Fruit fly (Drosophila melanogaster) whole organism, embryonic: ENCODE data around the gene MICAL-like.

Experiments
- Antp ChIP-seq: fragments of 200-800 bp; sonication (Bioruptor generic); optimal IDR thresholded peaks from 3 replicates; lab custom pipeline; 2016; ENCODE audit warnings: missing biosample characterization, missing genetic modification characterization
- Asciz ChIP-seq: fragments of 200-800 bp; sonication (Bioruptor generic); optimal IDR thresholded peaks from 2 replicates; lab custom pipeline; 2017; ENCODE audit warnings: missing biosample characterization, mild to moderate bottlenecking, missing genetic modification characterization, missing genetic modification reagents
- BtbVII ChIP-seq: fragments of 200-800 bp; sonication (Bioruptor generic); optimal IDR thresholded peaks from 3 replicates; lab custom pipeline; 2017; ENCODE audit warnings: missing biosample characterization, mild to moderate bottlenecking, missing genetic modification characterization
- C15 ChIP-seq: fragments of 200-800 bp; sonication (Bioruptor generic); IDR thresholded peaks from 3 replicates; pipeline ENCODE4 v1.3.6; 2022; ENCODE audit warnings: missing biosample characterization, missing genetic modification characterization
- CG10274 ChIP-seq: fragments of 200-800 bp; sonication (Bioruptor generic); optimal IDR thresholded peaks from 3 replicates; lab custom pipeline; 2017; ENCODE audit warnings: missing biosample characterization, mild to moderate bottlenecking, missing genetic modification characterization
- CG10462 ChIP-seq: fragments of 200-800 bp; sonication (Bioruptor generic); optimal IDR thresholded peaks from 2 replicates; lab custom pipeline; 2016; ENCODE audit warnings: missing biosample characterization, missing genetic modification characterization
- CG12236 ChIP-seq: fragments of 200-800 bp; sonication (Bioruptor generic); optimal IDR thresholded peaks from 2 replicates; lab custom pipeline; 2016; ENCODE audit warnings: missing biosample characterization, missing genetic modification characterization
- CG13894 ChIP-seq: fragments of 200-800 bp; sonication (Bioruptor generic); optimal IDR thresholded peaks from 3 replicates; lab custom pipeline; 2018; ENCODE audit warnings: missing biosample characterization, mild to moderate bottlenecking, missing genetic modification characterization, moderate library complexity
- CG14441 ChIP-seq: fragments of 200-800 bp; sonication (Bioruptor generic); IDR thresholded peaks from 2 replicates; pipeline ENCODE4 v1.3.6; 2022; ENCODE audit warnings: missing biosample characterization, missing genetic modification characterization
- CG17612 ChIP-seq: fragments of 200-800 bp; sonication (Bioruptor generic); IDR thresholded peaks from 2 replicates; pipeline ENCODE4 v1.3.6; 2022; ENCODE audit warnings: missing biosample characterization, missing genetic modification characterization
- CG17912 ChIP-seq: fragments of 200-800 bp; sonication (Bioruptor generic); optimal IDR thresholded peaks from 2 replicates; lab custom pipeline; 2018; ENCODE audit warnings: missing biosample characterization, mild to moderate bottlenecking, missing genetic modification characterization
- CG3065 ChIP-seq: fragments of 200-800 bp; sonication (Bioruptor generic); optimal IDR thresholded peaks from 2 replicates; lab custom pipeline; 2016; ENCODE audit warnings: missing biosample characterization, missing genetic modification characterization
- CG32772 ChIP-seq: fragments of 200-800 bp; sonication (Bioruptor generic); IDR thresholded peaks from 2 replicates; pipeline ENCODE4 v1.3.6; 2022; ENCODE audit warnings: missing biosample characterization, missing genetic modification characterization
- CG3995 ChIP-seq: fragments of 200-800 bp; sonication (Bioruptor generic); optimal IDR thresholded peaks from 3 replicates; lab custom pipeline; 2016; ENCODE audit warnings: missing biosample characterization, missing genetic modification characterization
- CG4854 ChIP-seq: fragments of 200-800 bp; sonication (Bioruptor generic); optimal IDR thresholded peaks from 2 replicates; lab custom pipeline; 2016; ENCODE audit warnings: missing biosample characterization, missing genetic modification characterization, inconsistent platforms
- CG6683 ChIP-seq: fragments of 200-800 bp; sonication (Bioruptor generic); optimal IDR thresholded peaks from 2 replicates; lab custom pipeline; 2017; ENCODE audit warnings: missing biosample characterization, mild to moderate bottlenecking, missing genetic modification characterization, missing genetic modification reagents
- CG8478 ChIP-seq: fragments of >200 bp; optimal IDR thresholded peaks from 2 replicates; lab custom pipeline; 2018
- D ChIP-seq, 2 experiments: fragments of 200-800 bp in 1 of 2; fragments of >200 bp in 1 of 2; sonication (Bioruptor generic) in 1 of 2; optimal IDR thresholded peaks; 2 replicates in 1 of 2; 3 replicates in 1 of 2; lab custom pipeline; 2017; ENCODE audit warnings: mild to moderate bottlenecking in 1 of 2, missing biosample characterization in 1 of 2, missing genetic modification characterization in 1 of 2, missing genetic modification reagents in 1 of 2
- Dfd ChIP-seq, 2 experiments: fragments of >200 bp; optimal IDR thresholded peaks; 2 replicates each; lab custom pipeline; 2017; ENCODE audit warnings: missing biosample characterization in 2 of 2, missing genetic modification characterization in 2 of 2
- Dip2 ChIP-seq: fragments of 200-800 bp; sonication (Bioruptor generic); IDR thresholded peaks from 2 replicates; pipeline ENCODE4 v1.3.6; 2022; ENCODE audit warnings: missing biosample characterization, missing genetic modification characterization
- Dref ChIP-seq: fragments of 200-800 bp; sonication (Bioruptor generic); IDR thresholded peaks from 2 replicates; pipeline ENCODE4 v1.3.6; 2022; ENCODE audit warnings: missing biosample characterization, missing genetic modification characterization
- GATAe ChIP-seq: fragments of 200-800 bp; sonication (Bioruptor generic); conservative IDR thresholded peaks from 2 replicates; pipeline ENCODE4 v1.3.6; 2022; ENCODE audit warnings: missing biosample characterization, missing genetic modification characterization
- H2.0 ChIP-seq: fragments of 200-800 bp; sonication (Bioruptor generic); IDR thresholded peaks from 2 replicates; pipeline ENCODE4 v1.3.6; 2022; ENCODE audit warnings: missing biosample characterization, missing genetic modification characterization
- Hr3 ChIP-seq: fragments of 200-800 bp; sonication (Bioruptor generic); optimal IDR thresholded peaks from 3 replicates; lab custom pipeline; 2016; ENCODE audit warnings: missing biosample characterization, missing genetic modification characterization
- Opbp ChIP-seq: fragments of 200-800 bp; sonication (Bioruptor generic); IDR thresholded peaks from 3 replicates; pipeline ENCODE4 v1.3.6; 2022; ENCODE audit warnings: missing biosample characterization, missing genetic modification characterization; ENCODE audit not compliant: partially characterized antibody
- Sox100B ChIP-seq: fragments of 200-800 bp; sonication (Bioruptor generic); optimal IDR thresholded peaks from 3 replicates; lab custom pipeline; 2018; ENCODE audit warnings: missing biosample characterization, mild to moderate bottlenecking, missing genetic modification characterization
- Taf1 ChIP-seq: fragments of 200-800 bp; sonication (Bioruptor generic); IDR thresholded peaks from 2 replicates; pipeline ENCODE4 v1.3.6; 2022; ENCODE audit warnings: missing biosample characterization, missing genetic modification characterization
- ara ChIP-seq: fragments of 200-800 bp; sonication (Bioruptor generic); IDR thresholded peaks from 2 replicates; pipeline ENCODE4 v1.3.6; 2022; ENCODE audit warnings: missing biosample characterization, missing genetic modification characterization
- da ChIP-seq: fragments of 200-800 bp; sonication (Bioruptor generic); optimal IDR thresholded peaks from 2 replicates; lab custom pipeline; 2016; ENCODE audit warnings: missing biosample characterization, missing genetic modification characterization
- disco-r ChIP-seq: fragments of 200-800 bp; sonication (Bioruptor generic); optimal IDR thresholded peaks from 2 replicates; lab custom pipeline; 2016; ENCODE audit warnings: missing biosample characterization, missing genetic modification characterization
- exex ChIP-seq: fragments of 200-800 bp; sonication (Bioruptor generic); optimal IDR thresholded peaks from 4 replicates; lab custom pipeline; 2018; ENCODE audit warnings: missing biosample characterization, mild to moderate bottlenecking, missing genetic modification characterization, moderate library complexity
- fd64A ChIP-seq: fragments of 200-800 bp; sonication (Bioruptor generic); optimal IDR thresholded peaks from 3 replicates; lab custom pipeline; 2018; ENCODE audit warnings: missing biosample characterization, mild to moderate bottlenecking, missing genetic modification characterization
- grau ChIP-seq: fragments of 200-800 bp; optimal IDR thresholded peaks from 3 replicates; lab custom pipeline; 2019; ENCODE audit warnings: missing biosample characterization, mild to moderate bottlenecking, missing genetic modification characterization, moderate library complexity
- gsb-n ChIP-seq: fragments of 200-800 bp; sonication (Bioruptor generic); optimal IDR thresholded peaks from 3 replicates; lab custom pipeline; 2018; ENCODE audit warnings: missing biosample characterization, mild to moderate bottlenecking, missing genetic modification characterization
- hth ChIP-seq: fragments of >200 bp; optimal IDR thresholded peaks from 2 replicates; lab custom pipeline; 2017; ENCODE audit warnings: inconsistent platforms
- org-1 ChIP-seq: fragments of 200-800 bp; sonication (Bioruptor generic); optimal IDR thresholded peaks from 2 replicates; lab custom pipeline; 2017; ENCODE audit warnings: missing biosample characterization, missing genetic modification characterization
- pan ChIP-seq, 4 experiments: fragments of >200 bp in 3 of 4; fragments of 200-800 bp in 1 of 4; sonication (Bioruptor generic) in 1 of 4; optimal IDR thresholded peaks in 3 of 4; IDR thresholded peaks in 1 of 4; 2 replicates each; pipeline versions ENCODE4 v1.3.6 to Lab custom; 2017 to 2022; ENCODE audit warnings: missing biosample characterization in 2 of 4, missing genetic modification characterization in 2 of 4, mixed read lengths in 1 of 4
- pho ChIP-seq: fragments of 200-800 bp; sonication (Bioruptor generic); optimal IDR thresholded peaks from 2 replicates; lab custom pipeline; 2016; ENCODE audit warnings: missing biosample characterization, missing genetic modification characterization
- pita ChIP-seq: fragments of 200-800 bp; sonication (Bioruptor generic); optimal IDR thresholded peaks from 2 replicates; lab custom pipeline; 2017; ENCODE audit warnings: missing biosample characterization, mild to moderate bottlenecking, missing genetic modification characterization
- rib ChIP-seq: fragments of 200-800 bp; sonication (Bioruptor generic); IDR thresholded peaks from 2 replicates; pipeline ENCODE4 v1.3.6; 2022; ENCODE audit warnings: missing biosample characterization, missing genetic modification characterization
- salm ChIP-seq: fragments of 200-800 bp; sonication (Bioruptor generic); optimal IDR thresholded peaks from 2 replicates; lab custom pipeline; 2018; ENCODE audit warnings: missing biosample characterization, mild to moderate bottlenecking, missing genetic modification characterization
- sens ChIP-seq: fragments of 200-800 bp; sonication (Bioruptor generic); peaks from one replicate; lab custom pipeline; 2016; ENCODE audit warnings: missing biosample characterization, missing genetic modification characterization
- slbo ChIP-seq: fragments of 200-800 bp; sonication (Bioruptor generic); IDR thresholded peaks from 2 replicates; pipeline ENCODE4 v1.3.6; 2022; ENCODE audit warnings: missing biosample characterization, missing genetic modification characterization
- tin ChIP-seq: fragments of 200-800 bp; sonication (Bioruptor generic); optimal IDR thresholded peaks from 3 replicates; lab custom pipeline; 2016; ENCODE audit warnings: missing biosample characterization, missing genetic modification characterization
- tna ChIP-seq: fragments of 200-800 bp; sonication (Bioruptor generic); IDR thresholded peaks from 2 replicates; pipeline ENCODE4 v1.3.6; 2022; ENCODE audit warnings: missing biosample characterization, missing genetic modification characterization; ENCODE audit not compliant: partially characterized antibody
- toy ChIP-seq: fragments of 200-800 bp; sonication (Bioruptor generic); IDR thresholded peaks from 2 replicates; pipeline ENCODE4 v1.3.6; 2022; ENCODE audit warnings: missing biosample characterization, missing genetic modification characterization
- vfl ChIP-seq: fragments of 200-800 bp; sonication (Bioruptor generic); optimal IDR thresholded peaks from 2 replicates; lab custom pipeline; 2016; ENCODE audit warnings: missing biosample characterization, missing genetic modification characterization
- vnd ChIP-seq: fragments of 200-800 bp; sonication (Bioruptor generic); IDR thresholded peaks from 3 replicates; pipeline ENCODE4 v1.3.6; 2022; ENCODE audit warnings: missing biosample characterization, missing genetic modification characterization; ENCODE audit not compliant: partially characterized antibody
- wor ChIP-seq: fragments of 200-800 bp; sonication (Bioruptor generic); IDR thresholded peaks from 2 replicates; pipeline ENCODE4 v1.3.6; 2022; ENCODE audit warnings: missing biosample characterization, missing genetic modification characterization
- zf30C ChIP-seq: fragments of 200-800 bp; sonication (Bioruptor generic); optimal IDR thresholded peaks from 3 replicates; lab custom pipeline; 2018; ENCODE audit warnings: missing biosample characterization, mild to moderate bottlenecking, missing genetic modification characterization

The MICAL-like gene

dm6 chr3L:13036706-13037457, 21.8 kb upstream of the MICAL-like start, which contains the start of gene Srrm1 (continued):
- no peak for TF ChIP-seq gsb-n
- TF ChIP-seq salm (tag; lab: Kevin White, UChicago) = no peak
- no peak for TF ChIP-seq zf30C
- TF ChIP-seq CG17912 (GFP tag; lab: Kevin White, UChicago) = no peak
- TF ChIP-seq CG12236 (GFP tag; lab: Kevin White, UChicago) = no peak
- TF ChIP-seq pan (optimal IDR thresholded peaks at IDR 0.05; lab: Kevin White, UChicago) = no peak
- TF ChIP-seq pan (GFP tag; optimal IDR thresholded peaks at IDR 0.05 in 1 of 2, IDR thresholded peaks at IDR 0.05 in 1 of 2) = no peak
- TF ChIP-seq rib = no peak
- TF ChIP-seq CG6683 = no peak
- TF ChIP-seq wor (GFP tag; lab: Robert Waterston, UW) = no peak
- TF ChIP-seq tin = peak; percentile 34
- no peak for TF ChIP-seq GATAe (GFP tag; lab: Robert Waterston, UW)
- no peak for TF ChIP-seq D (optimal IDR thresholded peaks at IDR 0.05; lab: Kevin White, UChicago)
- TF ChIP-seq D (GFP tag; optimal IDR thresholded peaks at IDR 0.05; lab: Kevin White, UChicago) = no peak
- peak; percentile 59; the same call in 1 of the 2 replicates for TF ChIP-seq slbo (GFP tag; lab: Robert Waterston, UW)
- TF ChIP-seq sens = peak; percentile 90
- no peak for TF ChIP-seq Asciz (GFP tag; lab: Kevin White, UChicago)
- no peak for TF ChIP-seq CG13894 (tag; lab: Kevin White, UChicago)
- TF ChIP-seq C15 (GFP tag; lab: Robert Waterston, UW) = no peak
- peak; percentile 63 for TF ChIP-seq vfl
- no peak for TF ChIP-seq Dfd (GFP tag; optimal IDR thresholded peaks at IDR 0.05; lab: Kevin White, UChicago)
- no peak for TF ChIP-seq CG8478
- peak; percentile 36; the same call in 1 of the 2 replicates for TF ChIP-seq CG14441 (GFP tag; lab: Robert Waterston, UW)
- TF ChIP-seq BtbVII (GFP tag; lab: Kevin White, UChicago) = no peak
- TF ChIP-seq grau (tag; lab: Kevin White, UChicago) = peak; percentile 28
- peak; percentile 93 for TF ChIP-seq Opbp
- TF ChIP-seq Dref (GFP tag; lab: Robert Waterston, UW) = peak; percentile 97
- no peak for TF ChIP-seq da
- no peak for TF ChIP-seq hth (lab: Kevin White, UChicago)
- no peak for TF ChIP-seq CG10274 (GFP tag; lab: Kevin White, UChicago)
- no peak for TF ChIP-seq ara (GFP tag; lab: Robert Waterston, UW)
- TF ChIP-seq toy = no peak
- peak; percentile 13 for TF ChIP-seq CG3995 (GFP tag; lab: Kevin White, UChicago)
- TF ChIP-seq CG17612 = no peak
- no peak for TF ChIP-seq fd64A (GFP tag; lab: Kevin White, UChicago)
- no peak for TF ChIP-seq CG10462 (GFP tag; lab: Kevin White, UChicago)
- TF ChIP-seq Taf1 = no peak
- peak; percentile 10 for TF ChIP-seq CG4854
- peak; percentile 88 for TF ChIP-seq vnd (GFP tag; lab: Robert Waterston, UW)
- TF ChIP-seq pita (GFP tag; lab: Kevin White, UChicago) = no peak
- TF ChIP-seq tna (GFP tag; lab: Robert Waterston, UW) = peak; percentile 85
- no peak for TF ChIP-seq Sox100B
- no peak for TF ChIP-seq Hr3 (GFP tag; lab: Kevin White, UChicago)
- peak; percentile 23 for TF ChIP-seq Antp (GFP tag; lab: Kevin White, UChicago)
- TF ChIP-seq pho (GFP tag; lab: Kevin White, UChicago) = peak; percentile 67
- no peak for TF ChIP-seq CG3065 (GFP tag; lab: Kevin White, UChicago)
- TF ChIP-seq H2.0 (GFP tag; lab: Robert Waterston, UW) = no peak
- no peak for TF ChIP-seq org-1 (GFP tag; lab: Kevin White, UChicago)
- no peak for TF ChIP-seq exex (tag; lab: Kevin White, UChicago)
- no peak for TF ChIP-seq disco-r (GFP tag; lab: Kevin White, UChicago)
- TF ChIP-seq CG32772 = 0 out of 2 replicates have a peak, but pooled peaks have one; percentile 5
- no peak for TF ChIP-seq Dip2
